Fruit fly (Drosophila melanogaster): Measurements from ENCODE around the gene CG15387.
A peak's percentile ranks its signal among the peaks of the same experiment; 100 is the strongest.

CG15387 gene

DNA sequence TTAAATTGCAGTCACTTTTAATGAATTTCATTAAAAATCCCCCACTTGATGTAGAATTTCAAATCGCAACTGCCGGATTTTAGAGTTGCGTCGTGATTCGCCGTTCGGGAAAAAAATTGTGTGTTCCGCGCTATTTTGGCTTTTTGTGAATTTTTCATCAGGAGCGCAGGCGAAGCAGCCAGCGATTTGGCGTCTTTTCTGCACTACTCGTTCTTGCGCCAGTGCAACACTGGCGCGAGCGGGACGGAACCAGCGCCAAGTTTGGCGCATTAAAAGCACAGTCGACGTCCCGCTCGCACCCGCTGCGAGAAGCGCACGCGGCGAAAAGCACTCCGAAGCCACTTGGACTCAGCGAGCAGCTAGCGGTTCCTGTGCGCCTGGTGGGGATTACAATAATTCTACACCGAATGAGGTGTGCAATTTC is 32.7 kb downstream of the CG15387 start (continued):
- TF ChIP-seq stc (GFP tag; IDR thresholded peaks at IDR 0.05): no peak
- TF ChIP-seq CG3726 (GFP tag; IDR thresholded peaks at IDR 0.05): no peak
- TF ChIP-seq CG13424 (tag; optimal IDR thresholded peaks at IDR 0.05): peak; percentile 5
- peak; percentile 23 for TF ChIP-seq CG7839 (tag; optimal IDR thresholded peaks at IDR 0.05)
- peak; percentile 52 for TF ChIP-seq CG31365 (tag; optimal IDR thresholded peaks at IDR 0.05)
- peak; percentile 49 for TF ChIP-seq CG11723 (GFP tag; optimal IDR thresholded peaks at IDR 0.05)
- TF ChIP-seq gro (GFP tag; optimal IDR thresholded peaks at IDR 0.05): peak; percentile 59
- TF ChIP-seq Bgb (GFP tag; IDR thresholded peaks at IDR 0.05; ENCODE audit: partially characterized antibody): no peak
- no peak for TF ChIP-seq Xbp1 (GFP tag; optimal IDR thresholded peaks at IDR 0.05)
- peak; percentile 89 for TF ChIP-seq CG3995 (GFP tag; optimal IDR thresholded peaks at IDR 0.05)
- peak; percentile 26 for TF ChIP-seq vfl (GFP tag; optimal IDR thresholded peaks at IDR 0.05)
- TF ChIP-seq Ptx1 (GFP tag; IDR thresholded peaks at IDR 0.05): no peak
- TF ChIP-seq hb (GFP tag; IDR thresholded peaks at IDR 0.05; ENCODE audit: partially characterized antibody): no peak
- TF ChIP-seq CG8359 (GFP tag; optimal IDR thresholded peaks at IDR 0.05; ENCODE audit: borderline replicate concordance): peak; percentile 10
- peak; percentile 84 for TF ChIP-seq CG17912 (GFP tag; optimal IDR thresholded peaks at IDR 0.05)
- TF ChIP-seq CG1529 (GFP tag; optimal IDR thresholded peaks at IDR 0.05): peak; percentile 28
- TF ChIP-seq odd (GFP tag; optimal IDR thresholded peaks at IDR 0.05): peak; percentile 2
- TF ChIP-seq Fer1 (GFP tag; optimal IDR thresholded peaks at IDR 0.05): peak; percentile 75
- TF ChIP-seq CG5180 (GFP tag; optimal IDR thresholded peaks at IDR 0.05): peak; percentile 56
- TF ChIP-seq Mes4 (GFP tag; optimal IDR thresholded peaks at IDR 0.05): peak; percentile 16
- TF ChIP-seq CG17359 (tag; optimal IDR thresholded peaks at IDR 0.05): peak; percentile 14
- no peak for TF ChIP-seq CG18476 (GFP tag; optimal IDR thresholded peaks at IDR 0.05)
- TF ChIP-seq Lpt (GFP tag; optimal IDR thresholded peaks at IDR 0.05): no peak
- TF ChIP-seq Vsx1 (GFP tag; optimal IDR thresholded peaks at IDR 0.05): peak; percentile 67
- peak; percentile 33; the same call in 1 of the 3 replicates for TF ChIP-seq CG11093 (GFP tag; IDR thresholded peaks at IDR 0.05)
- peak; percentile 76 for TF ChIP-seq oc (tag; optimal IDR thresholded peaks at IDR 0.05)
- TF ChIP-seq CG30403 (GFP tag; optimal IDR thresholded peaks at IDR 0.05): no peak
- no peak for TF ChIP-seq CG18764 (GFP tag; optimal IDR thresholded peaks at IDR 0.05)
- no peak for TF ChIP-seq tna (GFP tag; IDR thresholded peaks at IDR 0.05; ENCODE audit: partially characterized antibody)
- TF ChIP-seq salm (tag; optimal IDR thresholded peaks at IDR 0.05): peak; percentile 38
- peak; percentile 15 for TF ChIP-seq disco-r (GFP tag; optimal IDR thresholded peaks at IDR 0.05)
- peak; percentile 6 for TF ChIP-seq CG12104 (GFP tag; optimal IDR thresholded peaks at IDR 0.05)
- no peak for TF ChIP-seq Aef1 (GFP tag; IDR thresholded peaks at IDR 0.05)
- TF ChIP-seq CG17829 (tag; optimal IDR thresholded peaks at IDR 0.05): peak; percentile 33
- no peak for TF ChIP-seq crc (GFP tag; optimal IDR thresholded peaks at IDR 0.05)
- peak; percentile 84 for TF ChIP-seq CG34376 (GFP tag; optimal IDR thresholded peaks at IDR 0.05)
- peak; percentile 60 for TF ChIP-seq ERR (GFP tag; optimal IDR thresholded peaks at IDR 0.05)
- TF ChIP-seq CG12299 (tag; optimal IDR thresholded peaks at IDR 0.05): peak; percentile 22
- TF ChIP-seq seq (GFP tag; IDR thresholded peaks at IDR 0.05): no peak
- peak; percentile 78 for TF ChIP-seq CG12071 (GFP tag; optimal IDR thresholded peaks at IDR 0.05)
- TF ChIP-seq CG15269 (tag; optimal IDR thresholded peaks at IDR 0.05): peak; percentile 49
- peak in 1 of 2 experiments; percentile 73 for TF ChIP-seq Pdp1 (GFP tag; optimal IDR thresholded peaks at IDR 0.05)
- peak; percentile 15 for TF ChIP-seq CG18011 (GFP tag; optimal IDR thresholded peaks at IDR 0.05)
- TF ChIP-seq onecut (GFP tag; IDR thresholded peaks at IDR 0.05): peak; percentile 53
- peak; percentile 17 for TF ChIP-seq CG31388 (GFP tag; optimal IDR thresholded peaks at IDR 0.05)
- TF ChIP-seq CG2712 (tag; optimal IDR thresholded peaks at IDR 0.05): peak; percentile 42
- TF ChIP-seq CG31441 (GFP tag; IDR thresholded peaks at IDR 0.05): no peak
- TF ChIP-seq Myb (GFP tag; optimal IDR thresholded peaks at IDR 0.05): peak; percentile 98
- TF ChIP-seq CG1832 (GFP tag; optimal IDR thresholded peaks at IDR 0.05): peak; percentile 96
- TF ChIP-seq HmgD (GFP tag; optimal IDR thresholded peaks at IDR 0.05): peak; percentile 67
- TF ChIP-seq Side (GFP tag; optimal IDR thresholded peaks at IDR 0.05): peak; percentile 58

Measured in whole organism, embryonic.